Worm (Caenorhabditis elegans): ENCODE measurements around the gene nmad-1.

The nmad-1 gene

DNA sequence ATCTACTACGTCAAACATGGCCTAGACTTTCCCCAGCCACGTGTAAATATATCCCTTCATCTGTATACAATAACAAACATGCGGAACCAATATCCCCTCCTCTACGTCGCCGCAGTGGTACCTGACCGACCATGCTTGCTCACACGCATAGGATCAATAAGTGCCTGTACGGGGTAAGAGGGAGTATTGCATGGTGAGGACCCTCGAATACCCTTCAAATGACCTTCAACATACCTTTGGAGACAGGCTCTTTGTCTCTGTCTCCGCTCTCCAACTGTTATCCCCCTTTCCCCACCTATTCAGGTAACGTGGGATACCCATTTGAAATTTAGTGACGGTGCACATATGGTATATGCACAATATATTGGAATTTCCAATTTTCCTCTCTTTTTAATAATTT, 28.8 kb downstream of the nmad-1 start, which contains the start of gene dex-1:
dex-1 (plus strand) TSS at position 132 of the 400 bp plus-strand sequence.
- TF ChIP-seq flh-1 (GFP tag; optimal IDR thresholded peaks at IDR 0.05) (no peak), lin-13 (tag; optimal IDR thresholded peaks at IDR 0.05) (no peak), nhr-2 (tag; optimal IDR thresholded peaks at IDR 0.05) (peak; percentile 99), lin-32 (GFP tag; optimal IDR thresholded peaks at IDR 0.05) (no peak), snpc-4 (tag; optimal IDR thresholded peaks at IDR 0.05) (no peak), zip-8 (tag; optimal IDR thresholded peaks at IDR 0.05) (peak; percentile 42)

DNA sequence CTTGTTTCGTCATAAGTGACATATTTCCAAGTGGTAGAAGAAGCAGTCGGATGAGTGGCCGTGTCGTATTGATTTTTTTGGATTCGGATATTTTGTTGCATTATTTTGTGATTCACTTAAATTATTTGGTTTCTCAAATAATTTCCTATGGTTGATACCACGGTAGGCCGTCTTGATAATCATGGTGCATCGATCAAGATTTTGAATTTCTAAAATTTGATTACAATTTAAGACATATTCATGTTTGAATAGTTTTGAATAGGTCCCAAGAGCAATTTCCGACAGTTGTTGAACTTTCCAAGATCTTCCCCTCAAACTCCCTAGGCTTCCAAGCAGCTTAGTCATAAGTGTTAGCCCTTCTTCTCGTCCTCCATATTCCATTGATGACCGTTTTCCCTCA, 32.8 kb downstream of the nmad-1 start, which contains the start of gene D1044.4:
D1044.4 (minus strand) TSS at position 101 of the 400 bp plus-strand sequence.
- TF ChIP-seq unc-120 (tag; optimal IDR thresholded peaks at IDR 0.05; ENCODE audit: poor library complexity, severe bottlenecking) (no peak), elt-1 (tag; optimal IDR thresholded peaks at IDR 0.05; ENCODE audit: borderline replicate concordance, insufficient read depth) (no peak), lin-13 (tag; optimal IDR thresholded peaks at IDR 0.05) (no peak), nhr-2 (tag; optimal IDR thresholded peaks at IDR 0.05) (no peak), nhr-28 (tag; optimal IDR thresholded peaks at IDR 0.05) (no peak), lsy-2 (tag; optimal IDR thresholded peaks at IDR 0.05) (no peak), bed-3 (GFP tag; optimal IDR thresholded peaks at IDR 0.05) (no peak), lin-32 (GFP tag; optimal IDR thresholded peaks at IDR 0.05) (no peak), tbx-8 (GFP tag; optimal IDR thresholded peaks at IDR 0.05) (no peak), sem-2 (GFP tag; optimal IDR thresholded peaks at IDR 0.05) (no peak), mls-2 (tag; optimal IDR thresholded peaks at IDR 0.05) (no peak), snpc-4 (tag; optimal IDR thresholded peaks at IDR 0.05) (no peak), nhr-76 (tag; optimal IDR thresholded peaks at IDR 0.05) (no peak), ceh-39 (tag; optimal IDR thresholded peaks at IDR 0.05) (no peak), zip-8 (tag; optimal IDR thresholded peaks at IDR 0.05) (no peak), ham-2 (GFP tag; optimal IDR thresholded peaks at IDR 0.05) (no peak), unc-62 (GFP tag; optimal IDR thresholded peaks at IDR 0.05) (no peak)

DNA sequence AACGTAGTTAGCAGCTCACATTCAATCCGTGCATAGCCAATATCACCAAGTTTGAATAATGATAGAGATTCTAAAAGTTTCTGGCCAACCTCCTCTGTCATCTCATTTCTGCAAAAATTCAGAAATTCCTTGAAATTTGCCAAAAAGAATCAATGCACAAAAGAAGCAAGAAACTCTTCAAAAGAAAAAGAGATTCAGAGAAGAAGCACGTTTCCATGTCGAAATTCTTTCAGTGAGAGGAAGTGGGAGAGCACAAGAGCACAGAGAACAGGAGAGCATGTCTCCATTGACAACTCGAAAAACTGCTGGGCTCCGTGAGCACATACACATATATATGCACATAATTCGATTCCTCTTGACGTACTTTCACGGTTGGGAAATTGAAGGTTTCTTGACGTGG, 37.3 kb downstream of the nmad-1 start, which contains the start of gene nekl-4:
nekl-4 (minus strand) TSS at position 101 of the 400 bp plus-strand sequence.
- TF ChIP-seq lin-32 (GFP tag; optimal IDR thresholded peaks at IDR 0.05) (no peak), ces-1 (GFP tag; optimal IDR thresholded peaks at IDR 0.05) (no peak), unc-39 (tag; optimal IDR thresholded peaks at IDR 0.05) (no peak)

DNA sequence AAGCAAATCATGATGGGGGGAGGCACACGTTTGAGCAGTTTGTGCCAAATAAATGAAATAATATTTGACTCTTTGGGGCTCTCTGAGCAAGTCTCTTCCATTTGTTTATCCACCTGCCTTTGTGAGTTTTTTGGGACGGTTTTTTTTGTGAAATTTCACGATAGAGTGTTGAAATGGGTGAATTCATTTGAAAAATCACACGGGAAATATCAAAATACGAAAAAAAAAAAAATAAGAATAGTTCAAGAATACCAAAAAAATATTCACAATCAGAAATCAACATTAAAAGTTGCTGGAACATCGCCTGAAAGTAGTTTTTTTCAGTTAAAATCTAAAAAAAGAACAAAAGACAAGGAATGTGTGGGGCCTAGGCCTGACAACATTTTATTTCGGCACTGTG, 42.2 kb downstream of the nmad-1 start, which contains the start of gene pqn-25:
pqn-25 (minus strand) TSS at position 101 of the 400 bp plus-strand sequence.
- no peak for TF ChIP-seq zip-8 (tag; optimal IDR thresholded peaks at IDR 0.05)
- TF ChIP-seq nhr-28 (tag; optimal IDR thresholded peaks at IDR 0.05): no peak
- TF ChIP-seq ham-2 (GFP tag; optimal IDR thresholded peaks at IDR 0.05): no peak
- no peak for TF ChIP-seq M03D4.4 (tag; optimal IDR thresholded peaks at IDR 0.05)
- no peak for TF ChIP-seq lin-32 (GFP tag; optimal IDR thresholded peaks at IDR 0.05)
- no peak for TF ChIP-seq bed-3 (GFP tag; optimal IDR thresholded peaks at IDR 0.05)
- no peak for TF ChIP-seq pha-4 (tag; optimal IDR thresholded peaks at IDR 0.05)

DNA sequence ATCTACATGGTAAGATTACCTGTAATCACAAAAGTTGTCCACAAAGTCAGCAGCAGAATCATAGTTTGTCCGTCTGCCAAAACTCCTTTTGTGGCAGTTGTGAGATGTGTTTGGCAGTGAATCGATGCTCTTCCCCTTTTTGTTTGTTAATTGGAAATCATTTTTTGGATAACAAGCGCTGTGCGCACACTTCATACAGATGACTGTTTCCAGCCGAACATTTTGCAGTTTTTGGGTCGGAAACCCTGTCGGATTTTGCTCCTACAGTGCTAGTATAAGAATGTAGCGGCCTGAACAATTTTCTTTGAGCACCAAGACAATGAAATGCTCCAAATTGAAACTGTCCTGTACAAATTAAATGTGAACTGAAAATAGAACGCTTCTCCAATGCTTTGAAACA, 46.1 kb downstream of the nmad-1 start, which contains the start of gene D1044.7:
D1044.7 (minus strand) TSS at position 101 of the 400 bp plus-strand sequence.
- no peak for TF ChIP-seq mls-2 (tag; optimal IDR thresholded peaks at IDR 0.05)

DNA sequence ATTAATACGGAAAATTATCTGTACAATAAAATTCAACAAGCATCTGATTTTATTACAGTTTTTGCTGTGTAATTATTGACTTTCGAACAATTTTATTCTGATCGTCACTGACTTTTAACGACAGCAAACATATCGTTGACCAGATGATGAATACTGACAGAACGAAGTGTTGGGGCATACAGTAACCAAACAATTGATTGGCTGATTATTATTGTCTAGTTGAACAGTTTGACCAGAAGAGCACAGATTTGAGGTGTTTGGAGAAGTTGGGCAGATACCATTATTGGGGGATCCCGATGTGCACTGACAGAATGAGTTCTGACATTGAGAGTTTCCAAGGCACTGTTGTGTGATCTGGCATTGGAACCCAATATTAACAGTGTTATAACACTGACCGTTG, 47.8 kb downstream of the nmad-1 start:
- TF ChIP-seq zip-8 (tag; optimal IDR thresholded peaks at IDR 0.05) (no peak), nhr-237 (tag; optimal IDR thresholded peaks at IDR 0.05) (no peak), drap-1 (GFP tag; optimal IDR thresholded peaks at IDR 0.05) (no peak), unc-120 (tag; optimal IDR thresholded peaks at IDR 0.05; ENCODE audit: poor library complexity, severe bottlenecking) (no peak)

DNA sequence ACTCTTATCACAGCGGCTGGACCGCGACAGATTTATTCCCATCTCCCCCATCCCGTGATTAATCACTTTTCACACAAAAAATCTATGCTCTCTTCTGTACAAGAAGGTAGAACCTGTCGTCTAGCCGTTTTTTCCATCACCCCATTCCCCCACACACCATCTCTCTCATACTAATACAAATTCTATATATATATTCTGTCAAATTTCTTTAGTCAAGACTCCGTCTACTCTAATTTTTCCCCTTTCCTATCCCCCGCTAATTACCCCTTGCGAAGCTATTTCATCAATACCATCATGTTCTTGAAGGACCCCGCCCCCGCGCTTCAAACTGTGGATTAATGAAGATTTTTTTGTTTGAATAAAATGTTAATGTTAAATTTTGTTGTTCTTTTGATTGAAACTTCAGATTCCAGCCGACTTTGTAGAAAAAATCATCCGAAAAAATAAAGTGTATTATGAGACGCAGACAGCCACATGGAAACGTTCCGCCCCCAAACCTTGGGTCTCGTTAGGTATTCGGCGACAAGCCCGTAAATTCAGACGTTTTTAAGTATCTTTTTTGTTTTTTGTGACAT, 48.6 kb downstream of the nmad-1 start:
- TF ChIP-seq mab-5 (tag; optimal IDR thresholded peaks at IDR 0.05) (no peak), tbx-8 (GFP tag; optimal IDR thresholded peaks at IDR 0.05) (no peak), M03D4.4 (tag; optimal IDR thresholded peaks at IDR 0.05) (peak; percentile 18)
